Worm (Caenorhabditis elegans): ENCODE results near the gene dhhc-13.

The dhhc-13 gene

ce11 chrIV:5926643-5927042 is 9.5 kb downstream of the dhhc-13 start (continued):
- no peak for TF ChIP-seq grh-1 (GFP tag; IDR thresholded peaks at IDR 0.05)
- TF ChIP-seq ztf-4 (tag; optimal IDR thresholded peaks at IDR 0.05), result no peak
- TF ChIP-seq efl-1 (optimal IDR thresholded peaks at IDR 0.05), result no peak
- TF ChIP-seq efl-1 (GFP tag; optimal IDR thresholded peaks at IDR 0.05 in 1 of 2), result peak in 1 of 2 experiments; percentile 8
- TF ChIP-seq skn-1 (tag; optimal IDR thresholded peaks at IDR 0.05), result no peak
- no peak for TF ChIP-seq sox-4 (tag; optimal IDR thresholded peaks at IDR 0.05)
- TF ChIP-seq elt-2 (tag; optimal IDR thresholded peaks at IDR 0.05), result no peak
- TF ChIP-seq nhr-84 (tag; optimal IDR thresholded peaks at IDR 0.05), result no peak
- no peak for TF ChIP-seq ztf-11 (tag; optimal IDR thresholded peaks at IDR 0.05)
- no peak for TF ChIP-seq hpl-2 (GFP tag; optimal IDR thresholded peaks at IDR 0.05)
- no peak for TF ChIP-seq nhr-28 (tag; optimal IDR thresholded peaks at IDR 0.05)
- no peak for TF ChIP-seq ceh-82 (tag; optimal IDR thresholded peaks at IDR 0.05)
- TF ChIP-seq ceh-90 (tag; optimal IDR thresholded peaks at IDR 0.05), result no peak
- peak; percentile 89 for TF ChIP-seq blmp-1 (tag; optimal IDR thresholded peaks at IDR 0.05)
- TF ChIP-seq lin-15B (tag; optimal IDR thresholded peaks at IDR 0.05), result no peak
- TF ChIP-seq ceh-8 (GFP tag; optimal IDR thresholded peaks at IDR 0.05), result peak; percentile 58

DNA sequence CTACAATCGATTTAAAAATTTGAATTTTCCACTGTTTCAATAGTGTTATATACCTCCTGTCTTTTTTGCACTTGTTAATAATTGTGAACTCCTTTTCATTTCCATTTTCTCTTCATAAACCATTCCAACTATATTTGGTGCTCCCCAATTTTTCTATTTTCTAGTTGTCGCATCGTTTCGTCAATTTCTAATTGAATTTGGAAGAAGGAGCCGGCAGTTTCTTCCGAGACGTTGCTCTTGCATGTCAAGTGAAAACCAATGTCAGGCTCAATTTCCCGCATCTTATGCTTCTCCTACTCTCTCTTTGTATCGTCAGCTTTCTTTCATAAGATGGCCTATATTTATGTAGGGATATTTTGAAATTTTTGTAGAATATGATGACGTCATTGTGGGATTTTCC is 10.7 kb downstream of the dhhc-13 start:
- TF ChIP-seq hlh-4 (tag; optimal IDR thresholded peaks at IDR 0.05) (no peak), lin-14 (GFP tag; optimal IDR thresholded peaks at IDR 0.05) (peak; percentile 60)

DNA sequence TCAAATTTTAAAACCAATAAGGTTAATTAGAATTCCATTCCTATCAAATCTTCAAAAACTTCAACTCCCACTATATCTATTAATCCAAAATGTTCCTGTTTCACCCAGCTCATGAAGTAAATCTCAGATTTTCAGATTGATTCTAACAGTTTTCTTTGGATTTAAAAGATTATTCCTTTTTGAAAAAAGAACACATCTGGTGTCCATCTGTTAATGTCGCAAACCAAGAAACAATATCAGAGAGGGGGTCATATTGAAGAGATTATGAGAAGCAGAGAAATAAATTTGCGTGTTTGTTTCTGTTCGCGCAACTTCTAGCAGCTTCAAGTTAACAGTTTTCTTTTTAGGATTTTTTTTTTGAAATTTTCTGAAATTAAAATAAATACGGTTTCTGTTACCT is 11.8 kb downstream of the dhhc-13 start:
- TF ChIP-seq C16A3.4 (tag; optimal IDR thresholded peaks at IDR 0.05) (no peak), alr-1 (tag; optimal IDR thresholded peaks at IDR 0.05; ENCODE audit: borderline replicate concordance) (no peak), efl-1 (optimal IDR thresholded peaks at IDR 0.05) (no peak), efl-1 (GFP tag; optimal IDR thresholded peaks at IDR 0.05 in 1 of 2) (peak in 1 of 2 experiments; percentile 34), nhr-90 (tag; optimal IDR thresholded peaks at IDR 0.05; ENCODE audit: poor library complexity) (no peak), aha-1 (tag; optimal IDR thresholded peaks at IDR 0.05) (no peak), dsc-1 (tag; optimal IDR thresholded peaks at IDR 0.05) (peak; percentile 41), Y116A8C.19 (tag; optimal IDR thresholded peaks at IDR 0.05; ENCODE audit: borderline replicate concordance) (no peak), nhr-84 (tag; optimal IDR thresholded peaks at IDR 0.05) (no peak), sptf-1 (tag; optimal IDR thresholded peaks at IDR 0.05) (no peak), elt-3 (tag; optimal IDR thresholded peaks at IDR 0.05) (no peak), hlh-4 (tag; optimal IDR thresholded peaks at IDR 0.05) (no peak), fkh-4 (tag; optimal IDR thresholded peaks at IDR 0.05; ENCODE audit: borderline replicate concordance) (peak; percentile 8)

ce11 chrIV:5930345-5930744 is 13.2 kb downstream of the dhhc-13 start, which contains the start of gene lin-33:
Gene lin-33, plus strand, starts transcription at chrIV:5930645.
- TF ChIP-seq efl-1 (optimal IDR thresholded peaks at IDR 0.05) (no peak), efl-1 (GFP tag; optimal IDR thresholded peaks at IDR 0.05 in 1 of 2) (peak in 1 of 2 experiments; percentile 86), pqm-1 (tag; optimal IDR thresholded peaks at IDR 0.05) (no peak)

ce11 chrIV:5934046-5934445 is 16.9 kb downstream of the dhhc-13 start, which contains the start of gene H32C10.1:
Gene H32C10.1, plus strand, starts transcription at chrIV:5934346.
- TF ChIP-seq fkh-10 (GFP tag; optimal IDR thresholded peaks at IDR 0.05), result no peak
- no peak for TF ChIP-seq unc-86 (tag; optimal IDR thresholded peaks at IDR 0.05)
- TF ChIP-seq egl-13 (tag; optimal IDR thresholded peaks at IDR 0.05), result no peak
- TF ChIP-seq sptf-1 (tag; optimal IDR thresholded peaks at IDR 0.05), result no peak
- no peak for TF ChIP-seq isw-1 (GFP tag; IDR thresholded peaks at IDR 0.05)
- TF ChIP-seq ceh-90 (tag; optimal IDR thresholded peaks at IDR 0.05), result no peak
- TF ChIP-seq nhr-71 (tag; optimal IDR thresholded peaks at IDR 0.05), result no peak
- TF ChIP-seq lin-14 (GFP tag; optimal IDR thresholded peaks at IDR 0.05), result no peak
- no peak for TF ChIP-seq hpl-2 (GFP tag; optimal IDR thresholded peaks at IDR 0.05)
- TF ChIP-seq aly-2 (tag; optimal IDR thresholded peaks at IDR 0.05), result no peak

Data from whole organism, L1 larva.